Worm (Caenorhabditis elegans) whole organism, dauer: Measurements from ENCODE around the gene ifas-2.

ENCODE experiments used
- unc-62 ChIP-seq: sonication (generic microtip); optimal IDR thresholded peaks from 2 replicates; lab custom pipeline; 2017; ENCODE audit warnings: missing biosample characterization, missing genetic modification reagents, missing genetic modification characterization

Gene ifas-2

DNA sequence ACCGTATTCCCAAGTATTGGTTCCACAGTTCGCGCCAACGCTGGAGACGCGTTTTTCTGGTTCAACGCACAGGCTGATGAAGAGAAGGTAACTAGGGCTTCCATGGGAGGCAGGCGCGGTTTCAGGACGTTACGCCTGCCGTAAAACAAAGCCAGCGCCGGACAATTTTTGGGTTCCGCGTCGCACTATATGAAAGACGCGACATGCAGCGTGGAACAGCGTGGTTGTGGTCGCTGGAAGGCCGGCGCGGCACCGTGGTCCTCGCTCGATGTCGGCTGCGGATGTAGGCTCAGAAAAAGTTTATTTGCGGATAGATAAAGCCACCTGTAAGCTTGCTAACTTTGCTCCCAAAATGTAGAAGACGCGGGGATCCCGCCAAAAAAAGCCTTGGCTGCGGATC is 50.3 kb downstream of the ifas-2 start:
- no peak for TF ChIP-seq unc-62 (GFP tag; lab: Kevin White, UChicago)
